Worm (Caenorhabditis elegans) whole organism, late embryonic: ENCODE results near the gene fbxb-21.

Experiments used
- ceh-6 ChIP-seq: fragments of 200-800 bp; sonication (Bioruptor generic); optimal IDR thresholded peaks from 2 replicates; lab custom pipeline; 2018; ENCODE audit warnings: mild to moderate bottlenecking, missing genetic modification characterization, missing compliant biosample characterization
- unc-86 ChIP-seq: sonication (generic microtip); optimal IDR thresholded peaks from 2 replicates; lab custom pipeline; 2016; ENCODE audit warnings: missing genetic modification characterization, missing compliant biosample characterization

DNA sequence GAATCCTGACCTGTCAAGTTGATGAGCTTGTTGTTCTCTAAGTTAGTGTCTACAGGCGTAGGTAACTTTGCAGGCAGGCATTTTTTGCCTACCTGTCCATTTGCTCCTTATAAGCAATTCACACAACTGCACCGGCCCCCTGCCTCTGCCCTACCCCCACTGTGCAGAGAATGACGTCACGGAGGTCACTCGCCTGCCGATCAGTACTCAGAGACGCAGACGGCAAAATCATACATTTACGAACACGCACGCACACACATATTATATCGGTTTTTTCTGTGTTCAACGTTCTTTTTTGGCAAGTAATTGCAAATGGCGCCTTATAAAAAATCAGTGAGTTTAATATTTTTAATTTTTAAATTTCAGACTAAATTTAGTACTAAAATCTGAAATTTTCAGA is 14.8 kb upstream of the fbxb-21 start, which contains the start of gene duxl-1:
- TF ChIP-seq unc-86 (tag; lab: Kevin White, UChicago) (no peak), ceh-6 (GFP tag; lab: Kevin White, UChicago) (no peak)
